Worm (Caenorhabditis elegans): ENCODE measurements around the gene egas-1.

DNA sequence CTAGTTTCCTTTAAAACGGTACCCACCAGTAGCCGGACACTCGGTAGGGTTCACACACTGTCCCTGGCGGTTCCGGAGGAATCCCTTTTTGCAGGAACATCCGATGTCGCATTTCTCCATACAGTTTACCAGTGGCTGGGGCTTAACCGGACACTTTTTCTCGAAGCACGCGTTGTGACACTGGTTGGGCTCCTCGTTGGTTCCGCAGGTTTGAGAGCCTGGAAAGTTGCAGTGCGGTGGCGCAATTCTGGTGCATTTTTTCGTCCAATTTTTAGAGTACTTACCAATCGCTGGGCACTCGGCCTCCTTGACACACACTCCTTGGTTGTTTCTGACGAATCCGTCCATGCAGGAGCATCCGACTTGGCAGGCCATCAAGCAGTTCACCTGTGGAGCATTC, 22.2 kb downstream of the egas-1 start:
- no peak for TF ChIP-seq flt-1 (GFP tag; IDR thresholded peaks at IDR 0.05)
- no peak for TF ChIP-seq ceh-36 (tag; optimal IDR thresholded peaks at IDR 0.05)
- no peak for TF ChIP-seq ama-1 (optimal IDR thresholded peaks at IDR 0.05)
- no peak for TF ChIP-seq F13C5.2 (tag; optimal IDR thresholded peaks at IDR 0.05)
- no peak for TF ChIP-seq tbx-11 (GFP tag; IDR thresholded peaks at IDR 0.05)
- no peak for TF ChIP-seq ets-7 (tag; optimal IDR thresholded peaks at IDR 0.05)
- TF ChIP-seq hmbx-1 (tag; optimal IDR thresholded peaks at IDR 0.05) = no peak
- no peak for TF ChIP-seq hmg-4 (GFP tag; optimal IDR thresholded peaks at IDR 0.05)
- TF ChIP-seq tra-4 (tag; optimal IDR thresholded peaks at IDR 0.05) = no peak
- TF ChIP-seq aly-1 (tag; optimal IDR thresholded peaks at IDR 0.05) = no peak

All from whole organism, early embryonic.